Worm (Caenorhabditis elegans) whole organism, L4 larva: ENCODE results near the gene C55A6.1.

ENCODE experiments used
- D1046.2 ChIP-seq: fragments of 200-800 bp; sonication (Bioruptor generic); IDR thresholded peaks from 2 replicates; pipeline ENCODE4 v1.3.6; 2022; ENCODE audit warnings: missing genetic modification characterization, missing compliant biosample characterization
- F37D6.2 ChIP-seq: sonication (generic microtip); optimal IDR thresholded peaks from 2 replicates; lab custom pipeline; 2016; ENCODE audit warnings: mild to moderate bottlenecking, missing genetic modification characterization, missing compliant biosample characterization
- T20F7.1 ChIP-seq: fragments of 200-800 bp; sonication (Bioruptor generic); optimal IDR thresholded peaks from 2 replicates; lab custom pipeline; 2018; ENCODE audit warnings: mild to moderate bottlenecking, missing genetic modification characterization, missing compliant biosample characterization
- Y48G9A.11 ChIP-seq: fragments of 200-800 bp; sonication (Bioruptor generic); IDR thresholded peaks from 2 replicates; pipeline ENCODE4 v1.3.6; 2022; ENCODE audit warnings: missing genetic modification reagents, missing genetic modification characterization, missing compliant biosample characterization
- Y5F2A.4 ChIP-seq: fragments of 200-800 bp; sonication (Bioruptor generic); optimal IDR thresholded peaks from 2 replicates; lab custom pipeline; 2018; ENCODE audit warnings: mild to moderate bottlenecking, missing genetic modification characterization, missing compliant biosample characterization
- ZK337.2 ChIP-seq: fragments of 200-800 bp; sonication (Bioruptor generic); IDR thresholded peaks from 2 replicates; pipeline ENCODE4 v1.3.6; 2022; ENCODE audit warnings: missing genetic modification reagents, missing genetic modification characterization, missing compliant biosample characterization
- aha-1 ChIP-seq: fragments of 150-350 bp; peaks from one replicate; lab custom pipeline; 2014; ENCODE audit warnings: missing biosample characterization, missing genetic modification characterization
- ceh-20 ChIP-seq: fragments of 200-800 bp; sonication (Bioruptor generic); IDR thresholded peaks from 2 replicates; pipeline ENCODE4 v1.3.6; 2022; ENCODE audit warnings: missing genetic modification reagents, missing genetic modification characterization, missing compliant biosample characterization
- cey-2 ChIP-seq: sonication (generic microtip); optimal IDR thresholded peaks from 3 replicates; lab custom pipeline; 2017; ENCODE audit warnings: missing genetic modification characterization, mild to moderate bottlenecking, missing compliant biosample characterization, antibody characterized with exemption, borderline replicate concordance; ENCODE audit not compliant: insufficient read depth
- ctbp-1 ChIP-seq: fragments of 200-800 bp; sonication (Bioruptor generic); IDR thresholded peaks from 2 replicates; pipeline ENCODE4 v1.3.6; 2022; ENCODE audit warnings: missing genetic modification reagents, missing genetic modification characterization, missing compliant biosample characterization
- dmd-8 ChIP-seq: fragments of 200-800 bp; sonication (Bioruptor generic); IDR thresholded peaks from 2 replicates; pipeline ENCODE4 v1.3.6; 2022; ENCODE audit warnings: missing genetic modification characterization, missing compliant biosample characterization
- dmd-9 ChIP-seq: fragments of 200-800 bp; sonication (Bioruptor generic); IDR thresholded peaks from 2 replicates; pipeline ENCODE4 v1.3.6; 2022; ENCODE audit warnings: missing genetic modification reagents, missing genetic modification characterization, missing compliant biosample characterization
- dpl-1 ChIP-seq: fragments of 150-350 bp; optimal IDR thresholded peaks from 2 replicates; lab custom pipeline; 2014; ENCODE audit warnings: missing biosample characterization, missing genetic modification reagents, missing genetic modification characterization
- dve-1 ChIP-seq: sonication (generic microtip); optimal IDR thresholded peaks from 2 replicates; lab custom pipeline; 2017; ENCODE audit warnings: antibody characterized with exemption, mild to moderate bottlenecking, missing genetic modification characterization, missing compliant biosample characterization; ENCODE audit not compliant: insufficient read depth
- egl-27 ChIP-seq: sonication (generic microtip); optimal IDR thresholded peaks from 3 replicates; lab custom pipeline; 2017; ENCODE audit warnings: missing biosample characterization, missing genetic modification reagents, missing genetic modification characterization
- egl-43 ChIP-seq: fragments of 200-800 bp; sonication (Bioruptor generic); IDR thresholded peaks from 2 replicates; pipeline ENCODE4 v1.3.6; 2022; ENCODE audit warnings: missing genetic modification reagents, missing genetic modification characterization, missing compliant biosample characterization
- fkh-10 ChIP-seq: fragments of 150-350 bp; optimal IDR thresholded peaks from 2 replicates; lab custom pipeline; 2014; ENCODE audit warnings: missing biosample characterization, missing genetic modification reagents, missing genetic modification characterization
- hlh-11 ChIP-seq: fragments of 200-800 bp; sonication (Bioruptor generic); optimal IDR thresholded peaks from 2 replicates; lab custom pipeline; 2018; ENCODE audit warnings: mild to moderate bottlenecking, missing genetic modification characterization, missing compliant biosample characterization
- hlh-30 ChIP-seq: sonication (generic microtip); optimal IDR thresholded peaks from 2 replicates; lab custom pipeline; 2017; ENCODE audit warnings: antibody characterized with exemption, mild to moderate bottlenecking, missing genetic modification characterization, missing compliant biosample characterization; ENCODE audit not compliant: insufficient read depth
- lin-15B ChIP-seq: fragments of 150-350 bp; sonication (generic microtip); optimal IDR thresholded peaks from 3 replicates; lab custom pipeline; 2014; ENCODE audit warnings: missing biosample characterization, missing genetic modification characterization
- lin-29 ChIP-seq: fragments of 200-800 bp; sonication (Bioruptor generic); IDR thresholded peaks from 2 replicates; pipeline ENCODE4 v1.3.6; 2022; ENCODE audit warnings: missing genetic modification reagents, missing genetic modification characterization, missing compliant biosample characterization
- lin-39 ChIP-seq: fragments of 150-350 bp; optimal IDR thresholded peaks from 2 replicates; lab custom pipeline; 2014; ENCODE audit warnings: missing biosample characterization, missing genetic modification reagents, missing genetic modification characterization
- madf-5 ChIP-seq, 2 experiments: fragments of 200-800 bp; sonication (Bioruptor generic); IDR thresholded peaks; 2 replicates each; pipeline ENCODE4 v1.3.6; 2022; ENCODE audit warnings: missing compliant biosample characterization in 2 of 2, missing genetic modification characterization in 2 of 2
- madf-9 ChIP-seq: fragments of 200-800 bp; sonication (Bioruptor generic); conservative IDR thresholded peaks from 2 replicates; pipeline ENCODE4 v1.3.6; 2022; ENCODE audit warnings: missing genetic modification reagents, missing genetic modification characterization, missing compliant biosample characterization
- mdl-1 ChIP-seq, 2 experiments: fragments of 150-350 bp in 1 of 2; sonication (generic microtip) in 1 of 2; optimal IDR thresholded peaks; 2 replicates each; lab custom pipeline; 2014 to 2017; ENCODE audit warnings: missing biosample characterization in 2 of 2, missing genetic modification characterization in 2 of 2
- mep-1 ChIP-seq: fragments of 150-350 bp; sonication (generic microtip); optimal IDR thresholded peaks from 3 replicates; lab custom pipeline; 2014; ENCODE audit warnings: missing biosample characterization, missing genetic modification characterization
- mxl-2 ChIP-seq: fragments of 200-800 bp; sonication (Bioruptor generic); conservative IDR thresholded peaks from 2 replicates; pipeline ENCODE4 v1.3.6; 2022; ENCODE audit warnings: missing genetic modification reagents, missing genetic modification characterization, missing compliant biosample characterization
- nhr-10 ChIP-seq: fragments of 150-350 bp; optimal IDR thresholded peaks from 2 replicates; lab custom pipeline; 2014; ENCODE audit warnings: missing biosample characterization, missing genetic modification characterization
- nhr-102 ChIP-seq: sonication (generic microtip); optimal IDR thresholded peaks from 2 replicates; lab custom pipeline; 2016; ENCODE audit warnings: mild to moderate bottlenecking, missing genetic modification characterization, moderate library complexity, missing compliant biosample characterization
- nhr-237 ChIP-seq: sonication (generic microtip); optimal IDR thresholded peaks from 2 replicates; lab custom pipeline; 2017; ENCODE audit warnings: missing biosample characterization, missing genetic modification characterization
- nhr-28 ChIP-seq: fragments of 150-350 bp; optimal IDR thresholded peaks from 2 replicates; lab custom pipeline; 2014; ENCODE audit warnings: missing biosample characterization, missing genetic modification characterization
- nhr-48 ChIP-seq: sonication (generic microtip); optimal IDR thresholded peaks from 2 replicates; lab custom pipeline; 2016; ENCODE audit warnings: mild to moderate bottlenecking, missing genetic modification characterization, missing compliant biosample characterization
- pha-4 ChIP-seq, 2 experiments: fragments of 150-350 bp in 1 of 2; fragments of 200-800 bp in 1 of 2; sonication (Bioruptor generic) in 1 of 2; IDR thresholded peaks in 1 of 2; optimal IDR thresholded peaks in 1 of 2; 2 replicates each; pipeline versions ENCODE4 v1.3.6 to Lab custom; 2014 to 2022; ENCODE audit warnings: missing genetic modification characterization in 2 of 2, missing genetic modification reagents in 2 of 2, missing biosample characterization in 1 of 2, missing compliant biosample characterization in 1 of 2
- php-3 ChIP-seq: fragments of 200-800 bp; sonication (Bioruptor generic); IDR thresholded peaks from 2 replicates; pipeline ENCODE4 v1.3.6; 2022; ENCODE audit warnings: missing genetic modification reagents, missing genetic modification characterization, missing compliant biosample characterization
- pqm-1 ChIP-seq: sonication (generic microtip); optimal IDR thresholded peaks from 2 replicates; lab custom pipeline; 2017; ENCODE audit warnings: missing biosample characterization, missing genetic modification characterization
- unc-62 ChIP-seq, 3 experiments: fragments of 150-350 bp in 1 of 3; sonication (generic microtip); optimal IDR thresholded peaks in 2 of 3; peaks in 1 of 3; 1 replicate in 1 of 3; 2 replicates in 2 of 3; lab custom pipeline; 2014 to 2017; ENCODE audit warnings: missing biosample characterization in 3 of 3, missing genetic modification characterization in 3 of 3, missing genetic modification reagents in 3 of 3, missing genotype in 1 of 3
- zag-1 ChIP-seq: fragments of 150-350 bp; optimal IDR thresholded peaks from 2 replicates; lab custom pipeline; 2014; ENCODE audit warnings: missing biosample characterization, missing genetic modification characterization
- zfp-2 ChIP-seq: sonication (generic microtip); optimal IDR thresholded peaks from 2 replicates; lab custom pipeline; 2016; ENCODE audit warnings: mild to moderate bottlenecking, missing genetic modification characterization, missing compliant biosample characterization
- zfp-3 ChIP-seq: fragments of 200-800 bp; sonication (Bioruptor generic); conservative IDR thresholded peaks from 2 replicates; pipeline ENCODE4 v1.3.6; 2022; ENCODE audit warnings: missing genetic modification reagents, missing genetic modification characterization, missing compliant biosample characterization

C55A6.1 gene

DNA sequence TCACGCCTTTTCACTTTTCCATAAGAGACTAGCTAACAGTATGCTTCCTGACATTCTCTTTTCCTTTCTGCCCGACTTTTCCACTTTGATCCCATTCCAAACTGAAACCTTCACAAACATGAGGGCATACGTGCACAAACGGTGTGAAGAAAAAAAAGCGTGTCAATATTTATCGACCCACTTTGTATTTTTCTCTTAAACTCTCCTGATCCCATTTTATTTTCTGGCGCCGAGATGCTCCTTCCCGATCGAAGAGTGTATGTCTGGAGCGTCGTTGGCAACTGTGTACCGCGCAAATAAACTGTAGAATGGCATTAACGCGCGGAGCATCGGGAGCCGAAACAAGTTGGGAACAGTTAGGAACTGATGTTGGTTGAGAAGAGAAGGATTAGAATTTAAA, 24.8 kb upstream of the C55A6.1 start:
- TF ChIP-seq aha-1 (tag; lab: Kevin White, UChicago) = peak; percentile 64
- TF ChIP-seq mep-1 (tag; lab: Kevin White, UChicago) = no peak
- TF ChIP-seq unc-62 (GFP tag; optimal IDR thresholded peaks at IDR 0.05 in 1 of 2; lab: Kevin White, UChicago) = no peak
- TF ChIP-seq unc-62 (tag; optimal IDR thresholded peaks at IDR 0.05; lab: Kevin White, UChicago) = no peak
- no peak for TF ChIP-seq nhr-237 (tag; lab: Kevin White, UChicago)
- TF ChIP-seq ceh-20 = no peak
- no peak for TF ChIP-seq nhr-28
- no peak for TF ChIP-seq pha-4 (GFP tag; IDR thresholded peaks at IDR 0.05; lab: Robert Waterston, UW)
- TF ChIP-seq pha-4 (tag; optimal IDR thresholded peaks at IDR 0.05; lab: Kevin White, UChicago) = peak; percentile 71
- TF ChIP-seq fkh-10 = no peak

DNA sequence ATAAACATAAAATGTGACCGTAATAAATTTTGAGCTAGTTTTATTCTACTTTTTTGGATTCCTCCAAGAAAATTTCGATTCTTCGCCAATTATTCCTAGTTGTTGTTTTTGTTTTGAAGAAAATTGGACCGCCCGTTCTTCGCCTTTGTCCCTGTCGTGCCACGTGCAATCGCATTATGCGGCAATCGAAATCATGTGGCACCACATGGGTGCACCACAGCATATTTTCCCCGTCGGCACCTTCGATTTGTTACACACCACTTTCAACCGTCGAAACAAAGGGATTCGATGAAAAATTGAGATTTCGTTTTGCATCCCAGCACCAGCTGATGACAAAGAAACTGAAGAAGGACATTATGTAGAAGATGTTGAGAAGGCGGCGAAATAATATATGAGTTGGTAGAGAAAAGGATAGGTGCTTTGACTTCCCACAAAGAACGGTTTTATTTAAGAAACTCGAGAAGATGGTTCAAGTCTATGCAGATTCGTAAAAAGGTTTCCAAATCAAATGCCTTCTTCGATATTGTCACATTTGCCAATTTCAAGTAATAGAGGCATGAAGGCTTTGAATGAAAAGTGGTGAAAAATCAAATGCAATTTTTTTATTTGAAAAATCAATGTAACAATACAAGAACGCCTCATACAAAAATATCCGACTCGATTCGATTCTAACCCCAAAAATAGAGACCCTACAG, 24.0 kb upstream of the C55A6.1 start:
- peak; percentile 50 for TF ChIP-seq hlh-30 (tag; lab: Kevin White, UChicago)
- peak in 1 of 2 experiments; percentile 91 for TF ChIP-seq unc-62 (GFP tag; optimal IDR thresholded peaks at IDR 0.05 in 1 of 2; lab: Kevin White, UChicago)
- no peak for TF ChIP-seq unc-62 (tag; optimal IDR thresholded peaks at IDR 0.05; lab: Kevin White, UChicago)
- no peak for TF ChIP-seq egl-27 (tag; lab: Kevin White, UChicago)

DNA sequence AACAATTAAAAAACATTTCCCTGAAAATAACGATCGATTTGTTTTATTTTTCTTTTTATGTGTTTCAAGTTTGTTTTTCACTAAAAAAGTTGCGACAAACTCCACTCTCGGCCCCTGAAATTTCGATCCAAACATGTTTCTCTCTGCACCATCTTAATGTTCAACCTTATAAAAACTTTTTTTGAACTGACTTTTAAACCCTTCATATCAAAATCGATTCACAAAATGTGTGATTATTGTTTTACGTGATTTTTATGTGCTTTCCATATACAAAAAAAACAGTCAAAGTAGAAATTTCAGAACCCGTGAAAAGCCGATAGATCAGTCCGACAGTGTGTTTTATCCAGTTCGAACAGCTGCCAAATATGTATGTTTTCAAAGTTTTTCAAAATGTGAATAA, 22.8 kb upstream of the C55A6.1 start, which contains the start of gene ccch-1:
ccch-1 (plus strand) TSS at position 301 of the 400 bp plus-strand sequence.
- no peak for TF ChIP-seq nhr-48 (tag; lab: Kevin White, UChicago)
- TF ChIP-seq cey-2 (tag; lab: Kevin White, UChicago) = no peak
- no peak for TF ChIP-seq dmd-8 (GFP tag; lab: Robert Waterston, UW)
- TF ChIP-seq madf-5 (GFP tag; IDR thresholded peaks at IDR 0.05; lab: Robert Waterston, UW) = no peak
- no peak for TF ChIP-seq ZK337.2 (GFP tag; lab: Robert Waterston, UW)
- TF ChIP-seq pqm-1 (tag; lab: Kevin White, UChicago) = no peak
- TF ChIP-seq zfp-2 (tag; lab: Kevin White, UChicago) = no peak
- TF ChIP-seq egl-27 (tag; lab: Kevin White, UChicago) = no peak
- TF ChIP-seq Y5F2A.4 = no peak
- TF ChIP-seq aha-1 (tag; lab: Kevin White, UChicago) = no peak
- no peak for TF ChIP-seq hlh-11 (tag; lab: Kevin White, UChicago)
- no peak for TF ChIP-seq dmd-9 (GFP tag; lab: Robert Waterston, UW)
- TF ChIP-seq lin-39 (tag; lab: Kevin White, UChicago) = no peak
- TF ChIP-seq egl-43 = no peak

DNA sequence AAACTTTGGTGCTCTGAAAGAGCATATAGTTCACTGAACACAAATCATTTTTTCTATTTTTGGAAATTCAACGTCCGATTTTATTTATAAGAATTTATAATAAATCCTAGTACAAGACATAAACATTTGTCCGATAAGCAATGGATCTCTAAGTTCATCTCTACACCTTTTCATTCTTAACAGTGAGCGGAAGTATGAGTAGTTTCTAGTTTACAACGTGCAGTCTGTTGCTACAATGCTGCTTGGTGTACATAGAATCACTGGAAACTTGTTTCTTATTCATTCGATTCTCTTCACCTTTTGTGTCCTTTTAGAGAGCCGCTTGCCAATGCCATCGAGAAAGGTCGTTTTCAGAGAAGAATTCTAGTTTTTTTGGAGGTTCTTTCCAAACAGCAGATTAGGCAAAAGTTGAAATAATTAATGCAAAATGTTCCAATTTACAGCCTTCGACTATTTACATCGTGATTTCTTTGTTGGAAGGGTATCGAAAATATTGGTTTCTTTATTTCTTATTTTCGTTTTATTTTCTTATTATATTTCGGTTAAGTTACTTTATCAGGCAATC, 22.2 kb upstream of the C55A6.1 start:
- no peak for TF ChIP-seq pqm-1 (tag; lab: Kevin White, UChicago)
- peak in 1 of 2 experiments; percentile 91 for TF ChIP-seq unc-62 (GFP tag; optimal IDR thresholded peaks at IDR 0.05 in 1 of 2; lab: Kevin White, UChicago)
- TF ChIP-seq unc-62 (tag; optimal IDR thresholded peaks at IDR 0.05; lab: Kevin White, UChicago) = no peak

DNA sequence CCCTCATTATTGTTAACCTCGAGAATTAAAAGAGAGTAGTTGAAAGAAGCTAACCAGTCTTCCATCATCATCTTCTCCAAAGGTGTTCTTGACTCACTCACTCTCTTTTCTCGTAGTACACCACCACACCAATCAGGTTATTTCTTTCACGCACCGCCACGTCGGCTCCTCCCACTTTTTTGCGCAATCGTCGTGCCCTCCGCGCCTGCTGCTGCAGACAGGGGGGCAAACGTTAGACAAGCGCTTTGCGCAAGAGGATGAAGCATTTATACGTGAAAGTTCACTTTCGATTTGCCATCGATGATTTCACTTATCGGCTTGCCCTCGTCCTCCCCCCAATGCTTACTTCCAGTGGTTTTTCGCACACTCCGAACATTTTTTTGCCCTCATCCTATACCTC, 20.6 kb upstream of the C55A6.1 start:
- TF ChIP-seq dve-1 (tag; lab: Kevin White, UChicago) (no peak), lin-15B (tag; lab: Kevin White, UChicago) (no peak), Y48G9A.11 (GFP tag; lab: Robert Waterston, UW) (no peak), D1046.2 (GFP tag; lab: Robert Waterston, UW) (0 out of 2 replicates have a peak, but pooled peaks have one; percentile 32), ctbp-1 (GFP tag; lab: Robert Waterston, UW) (no peak), unc-62 (GFP tag; optimal IDR thresholded peaks at IDR 0.05 in 1 of 2; lab: Kevin White, UChicago) (no peak), unc-62 (tag; optimal IDR thresholded peaks at IDR 0.05; lab: Kevin White, UChicago) (no peak), mdl-1 (tag; optimal IDR thresholded peaks at IDR 0.05; lab: Kevin White, UChicago) (no peak), hlh-30 (tag; lab: Kevin White, UChicago) (no peak), madf-9 (GFP tag; lab: Robert Waterston, UW) (no peak), F37D6.2 (tag; lab: Kevin White, UChicago) (no peak), mxl-2 (GFP tag; lab: Robert Waterston, UW) (no peak), nhr-102 (tag; lab: Kevin White, UChicago) (no peak), zag-1 (tag; lab: Kevin White, UChicago) (no peak), zfp-3 (GFP tag; lab: Robert Waterston, UW) (no peak), php-3 (GFP tag; lab: Robert Waterston, UW) (no peak), lin-29 (GFP tag; lab: Robert Waterston, UW) (no peak), nhr-10 (tag; lab: Kevin White, UChicago) (no peak), dpl-1 (GFP tag; lab: Kevin White, UChicago) (no peak), T20F7.1 (GFP tag; lab: Kevin White, UChicago) (no peak)
